Fruit fly (Drosophila melanogaster) Kc167 (cell line): ENCODE measurements around the gene Grik.

Experiments
- Myc ChIP-seq: fragments of >200 bp; optimal IDR thresholded peaks from 2 replicates; lab custom pipeline; 2017; ENCODE audit warnings: missing external identifiers
- Sin3A ChIP-seq: fragments of >200 bp; optimal IDR thresholded peaks from 2 replicates; lab custom pipeline; 2018; ENCODE audit warnings: missing external identifiers
- h ChIP-seq: fragments of >200 bp; optimal IDR thresholded peaks from 3 replicates; lab custom pipeline; 2018; ENCODE audit warnings: missing external identifiers
- insv ChIP-seq: fragments of >200 bp; optimal IDR thresholded peaks from 3 replicates; lab custom pipeline; 2018; ENCODE audit warnings: missing external identifiers
- psq ChIP-seq: fragments of >200 bp; optimal IDR thresholded peaks from 2 replicates; lab custom pipeline; 2017; ENCODE audit warnings: missing external identifiers
- ttk ChIP-seq: sonication (Bioruptor generic); optimal IDR thresholded peaks from 2 replicates; lab custom pipeline; 2017; ENCODE audit warnings: missing external identifiers

- no peak for TF ChIP-seq h
- no peak for TF ChIP-seq Sin3A (lab: Kevin White, UChicago)
- TF ChIP-seq psq, result no peak
- no peak for TF ChIP-seq Myc (lab: Kevin White, UChicago)
- no peak for TF ChIP-seq ttk (lab: Kevin White, UChicago)
- TF ChIP-seq insv (lab: Kevin White, UChicago), result no peak
These were observed 46.9 kb downstream of the Grik start, which contains the start of gene Atpalpha for dm6 chr3R:20948448-20949174.
